Worm (Caenorhabditis elegans) whole organism, late embryonic: Measurements from ENCODE around the gene pes-10.

Source experiments
- K09A11.1 ChIP-seq: sonication (generic microtip); optimal IDR thresholded peaks from 2 replicates; lab custom pipeline; 2017; ENCODE audit warnings: antibody characterized with exemption, mild to moderate bottlenecking, missing genetic modification characterization, missing compliant biosample characterization; ENCODE audit not compliant: insufficient read depth
- lin-11 ChIP-seq: fragments of 200-800 bp; sonication (Bioruptor generic); optimal IDR thresholded peaks from 2 replicates; lab custom pipeline; 2018; ENCODE audit warnings: mild to moderate bottlenecking, missing genetic modification characterization, missing compliant biosample characterization

ce11 chrII:12850129-12850528 lies 2.5 kb upstream of the pes-10 start, which contains the start of gene Y46G5A.28:
- TF ChIP-seq lin-11 (tag; lab: Kevin White, UChicago) (no peak), K09A11.1 (no peak)
